Worm (Caenorhabditis elegans) whole organism, midembryonic: ENCODE results near the gene Y82E9BR.22.

Experiments
- T22C8.4 ChIP-seq: fragments of 200-800 bp; sonication (Bioruptor generic); IDR thresholded peaks from 2 replicates; pipeline ENCODE4 v1.3.6; 2022; ENCODE audit warnings: missing genetic modification characterization, missing compliant biosample characterization
- cog-1 ChIP-seq: sonication (generic microtip); optimal IDR thresholded peaks from 2 replicates; lab custom pipeline; 2016; ENCODE audit warnings: missing genetic modification characterization, missing compliant biosample characterization
- flt-1 ChIP-seq: fragments of 200-800 bp; sonication (Bioruptor generic); IDR thresholded peaks from 2 replicates; pipeline ENCODE4 v1.3.6; 2022; ENCODE audit warnings: missing genetic modification characterization, missing compliant biosample characterization
- klf-2 ChIP-seq: fragments of 200-800 bp; sonication (Bioruptor generic); conservative IDR thresholded peaks from 2 replicates; pipeline ENCODE4 v1.3.6; 2022; ENCODE audit warnings: missing genetic modification reagents, missing genetic modification characterization, missing compliant biosample characterization
- med-1 ChIP-seq: sonication (generic microtip); optimal IDR thresholded peaks from 2 replicates; lab custom pipeline; 2017; ENCODE audit warnings: missing genetic modification characterization, mild to moderate bottlenecking, missing compliant biosample characterization, antibody characterized with exemption, missing genetic modification reagents; ENCODE audit not compliant: insufficient read depth
- ref-1 ChIP-seq: fragments of 200-800 bp; sonication (Bioruptor generic); conservative IDR thresholded peaks from 2 replicates; pipeline ENCODE4 v1.3.6; 2022; ENCODE audit warnings: missing genetic modification reagents, missing genetic modification characterization, missing compliant biosample characterization
- tab-1 ChIP-seq: fragments of 200-800 bp; sonication (Bioruptor generic); IDR thresholded peaks from 2 replicates; pipeline ENCODE4 v1.3.6; 2022; ENCODE audit warnings: missing genetic modification characterization, missing compliant biosample characterization
- ztf-23 ChIP-seq: fragments of 200-800 bp; sonication (Bioruptor generic); IDR thresholded peaks from 2 replicates; pipeline ENCODE4 v1.3.6; 2022; ENCODE audit warnings: missing genetic modification reagents, missing genetic modification characterization, missing compliant biosample characterization
- ztf-29 ChIP-seq: fragments of 200-800 bp; sonication (Bioruptor generic); IDR thresholded peaks from 2 replicates; pipeline ENCODE4 v1.3.6; 2022; ENCODE audit warnings: missing genetic modification reagents, missing genetic modification characterization, missing compliant biosample characterization

Gene Y82E9BR.22

DNA sequence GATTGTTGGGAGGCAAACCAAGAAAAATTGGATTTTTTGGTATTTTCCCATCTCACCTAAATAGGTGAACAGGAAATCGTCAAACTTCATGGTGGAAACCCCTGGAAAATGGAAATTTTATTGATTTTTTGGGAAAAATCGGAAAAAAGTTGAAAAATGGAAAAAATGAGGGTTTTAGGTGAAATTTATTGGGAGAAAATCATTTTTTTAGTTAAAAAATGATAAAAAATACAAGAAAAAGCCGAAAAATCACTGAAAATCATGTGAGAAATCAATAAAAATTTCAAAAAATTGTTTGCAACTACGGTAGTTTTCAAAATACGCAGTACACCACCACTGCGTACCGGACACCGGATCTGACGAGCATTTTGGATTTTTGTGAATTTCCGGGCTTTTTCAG, 18.1 kb upstream of the Y82E9BR.22 start, which contains the start of gene lelo-2:
lelo-2 (minus strand) TSS at position 101 of the 400 bp plus-strand sequence.
- no peak for TF ChIP-seq ref-1 (GFP tag; lab: Robert Waterston, UW)
- no peak for TF ChIP-seq T22C8.4
- TF ChIP-seq klf-2 = no peak
- no peak for TF ChIP-seq ztf-23
- no peak for TF ChIP-seq med-1 (GFP tag; lab: Kevin White, UChicago)
- TF ChIP-seq ztf-29 (GFP tag; lab: Robert Waterston, UW) = no peak
- TF ChIP-seq cog-1 (tag; lab: Kevin White, UChicago) = no peak
- TF ChIP-seq flt-1 (GFP tag; lab: Robert Waterston, UW) = no peak
- no peak for TF ChIP-seq tab-1 (GFP tag; lab: Robert Waterston, UW)

- TF ChIP-seq ref-1 (GFP tag; lab: Robert Waterston, UW) (peak; percentile 70), ztf-29 (GFP tag; lab: Robert Waterston, UW) (peak; percentile 64), ztf-23 (peak; percentile 90), flt-1 (GFP tag; lab: Robert Waterston, UW) (peak; percentile 77), med-1 (GFP tag; lab: Kevin White, UChicago) (no peak), klf-2 (peak; percentile 80), tab-1 (GFP tag; lab: Robert Waterston, UW) (peak; percentile 87), cog-1 (tag; lab: Kevin White, UChicago) (peak; percentile 73), T22C8.4 (peak; percentile 72)
Measured at ce11 chrIII:1424305-1424704, 15.3 kb upstream of the Y82E9BR.22 start.

ce11 chrIII:1421436-1421835, 12.4 kb upstream of the Y82E9BR.22 start:
- TF ChIP-seq med-1 (GFP tag; lab: Kevin White, UChicago) (no peak), klf-2 (no peak), ztf-23 (no peak), ref-1 (GFP tag; lab: Robert Waterston, UW) (no peak), flt-1 (GFP tag; lab: Robert Waterston, UW) (no peak), T22C8.4 (no peak), ztf-29 (GFP tag; lab: Robert Waterston, UW) (no peak), tab-1 (GFP tag; lab: Robert Waterston, UW) (no peak), cog-1 (tag; lab: Kevin White, UChicago) (no peak)

ce11 chrIII:1420357-1420814, 11.3 kb upstream of the Y82E9BR.22 start:
- TF ChIP-seq T22C8.4 = peak; percentile 57

- TF ChIP-seq ztf-29 (GFP tag; lab: Robert Waterston, UW) (no peak), ztf-23 (no peak), flt-1 (GFP tag; lab: Robert Waterston, UW) (0 out of 2 replicates have a peak, but pooled peaks have one; percentile 73), tab-1 (GFP tag; lab: Robert Waterston, UW) (no peak)
Measured at ce11 chrIII:1419700-1420356, 10.8 kb upstream of the Y82E9BR.22 start.

ce11 chrIII:1419146-1419636, 10.2 kb upstream of the Y82E9BR.22 start, which contains the start of gene Y82E9BR.3:
TSS of gene Y82E9BR.3 (plus strand) at chrIII:1419196.
- no peak for TF ChIP-seq T22C8.4
- TF ChIP-seq ztf-29 (GFP tag; lab: Robert Waterston, UW) = no peak
- no peak for TF ChIP-seq ref-1 (GFP tag; lab: Robert Waterston, UW)
- no peak for TF ChIP-seq ztf-23
- TF ChIP-seq tab-1 (GFP tag; lab: Robert Waterston, UW) = no peak
- no peak for TF ChIP-seq med-1 (GFP tag; lab: Kevin White, UChicago)
- TF ChIP-seq cog-1 (tag; lab: Kevin White, UChicago) = no peak
- TF ChIP-seq flt-1 (GFP tag; lab: Robert Waterston, UW) = no peak
- no peak for TF ChIP-seq klf-2

- TF ChIP-seq ref-1 (GFP tag; lab: Robert Waterston, UW) (no peak), ztf-23 (0 out of 2 replicates have a peak, but pooled peaks have one; percentile 39), klf-2 (no peak), flt-1 (GFP tag; lab: Robert Waterston, UW) (peak; percentile 76; the same call in 1 of the 2 replicates), cog-1 (tag; lab: Kevin White, UChicago) (peak; percentile 45), tab-1 (GFP tag; lab: Robert Waterston, UW) (no peak), T22C8.4 (peak; percentile 58), ztf-29 (GFP tag; lab: Robert Waterston, UW) (0 out of 2 replicates have a peak, but pooled peaks have one; percentile 18), med-1 (GFP tag; lab: Kevin White, UChicago) (peak; percentile 21)
Measured at ce11 chrIII:1418709-1419108, 9.7 kb upstream of the Y82E9BR.22 start.

ce11 chrIII:1417090-1417489, 8.1 kb upstream of the Y82E9BR.22 start, which contains the start of gene elc-1:
TSS of gene elc-1 (minus strand) at chrIII:1417190.
- no peak for TF ChIP-seq ref-1 (GFP tag; lab: Robert Waterston, UW)
- no peak for TF ChIP-seq klf-2
- TF ChIP-seq tab-1 (GFP tag; lab: Robert Waterston, UW) = no peak
- TF ChIP-seq flt-1 (GFP tag; lab: Robert Waterston, UW) = no peak
- no peak for TF ChIP-seq T22C8.4
- no peak for TF ChIP-seq med-1 (GFP tag; lab: Kevin White, UChicago)
- no peak for TF ChIP-seq ztf-23
- TF ChIP-seq ztf-29 (GFP tag; lab: Robert Waterston, UW) = no peak
- no peak for TF ChIP-seq cog-1 (tag; lab: Kevin White, UChicago)

ce11 chrIII:1416571-1416970, 7.5 kb upstream of the Y82E9BR.22 start:
- TF ChIP-seq ref-1 (GFP tag; lab: Robert Waterston, UW) (no peak), ztf-29 (GFP tag; lab: Robert Waterston, UW) (no peak), klf-2 (no peak), flt-1 (GFP tag; lab: Robert Waterston, UW) (no peak), T22C8.4 (no peak), cog-1 (tag; lab: Kevin White, UChicago) (no peak), tab-1 (GFP tag; lab: Robert Waterston, UW) (no peak), ztf-23 (no peak), med-1 (GFP tag; lab: Kevin White, UChicago) (no peak)
